Fruit fly (Drosophila melanogaster) whole organism, embryonic: ENCODE results near the gene TTLL4A.

ENCODE experiments used
- CG10147 ChIP-seq: fragments of 200-800 bp; sonication (Bioruptor generic); optimal IDR thresholded peaks from 2 replicates; lab custom pipeline; 2019; ENCODE audit warnings: missing biosample characterization, mild to moderate bottlenecking, missing genetic modification characterization, moderate library complexity
- CG10366 ChIP-seq: fragments of 200-800 bp; sonication (Bioruptor generic); IDR thresholded peaks from 2 replicates; pipeline ENCODE4 v1.3.6; 2022; ENCODE audit warnings: missing biosample characterization, missing genetic modification characterization
- CG11247 ChIP-seq: fragments of 200-800 bp; sonication (Bioruptor generic); IDR thresholded peaks from 2 replicates; pipeline ENCODE4 v1.3.6; 2022; ENCODE audit warnings: missing biosample characterization, missing genetic modification characterization
- CG12659 ChIP-seq: fragments of 200-800 bp; sonication (Bioruptor generic); optimal IDR thresholded peaks from 3 replicates; lab custom pipeline; 2017; ENCODE audit warnings: mild to moderate bottlenecking, missing biosample characterization, missing genetic modification reagents, missing genetic modification characterization
- CG1602 ChIP-seq: fragments of 200-800 bp; sonication (Bioruptor generic); optimal IDR thresholded peaks from 3 replicates; lab custom pipeline; 2016; ENCODE audit warnings: missing biosample characterization, missing genetic modification characterization
- CG16813 ChIP-seq: fragments of 200-800 bp; sonication (Bioruptor generic); IDR thresholded peaks from 3 replicates; pipeline ENCODE4 v1.3.6; 2022; ENCODE audit warnings: missing biosample characterization, missing genetic modification characterization; ENCODE audit not compliant: partially characterized antibody
- CG17912 ChIP-seq: fragments of 200-800 bp; sonication (Bioruptor generic); optimal IDR thresholded peaks from 2 replicates; lab custom pipeline; 2018; ENCODE audit warnings: missing biosample characterization, mild to moderate bottlenecking, missing genetic modification characterization
- CG18262 ChIP-seq: fragments of 200-800 bp; optimal IDR thresholded peaks from 3 replicates; lab custom pipeline; 2019; ENCODE audit warnings: missing biosample characterization, mild to moderate bottlenecking, missing genetic modification characterization, moderate library complexity
- CG2202 ChIP-seq: fragments of 200-800 bp; sonication (Bioruptor generic); optimal IDR thresholded peaks from 2 replicates; lab custom pipeline; 2018; ENCODE audit warnings: missing biosample characterization, mild to moderate bottlenecking, missing genetic modification characterization
- CG2889 ChIP-seq: fragments of 200-800 bp; sonication (Bioruptor generic); IDR thresholded peaks from 3 replicates; pipeline ENCODE4 v1.3.6; 2022; ENCODE audit warnings: missing biosample characterization, missing genetic modification characterization
- CG30403 ChIP-seq: fragments of 200-800 bp; sonication (Bioruptor generic); optimal IDR thresholded peaks from 3 replicates; lab custom pipeline; 2016; ENCODE audit warnings: missing biosample characterization, missing genetic modification characterization
- CG3847 ChIP-seq: fragments of 200-800 bp; sonication (Bioruptor generic); IDR thresholded peaks from 2 replicates; pipeline ENCODE4 v1.3.6; 2022; ENCODE audit warnings: missing biosample characterization, missing genetic modification characterization
- CG5180 ChIP-seq: fragments of 200-800 bp; sonication (Bioruptor generic); optimal IDR thresholded peaks from 3 replicates; lab custom pipeline; 2017; ENCODE audit warnings: missing biosample characterization, missing genetic modification characterization, mild to moderate bottlenecking, moderate library complexity, missing genetic modification reagents
- CG5245 ChIP-seq: fragments of 200-800 bp; sonication (Bioruptor generic); optimal IDR thresholded peaks from 3 replicates; lab custom pipeline; 2016; ENCODE audit warnings: missing biosample characterization, missing genetic modification characterization
- CG7839 ChIP-seq: fragments of 200-800 bp; sonication (Bioruptor generic); optimal IDR thresholded peaks from 3 replicates; lab custom pipeline; 2018; ENCODE audit warnings: missing biosample characterization, mild to moderate bottlenecking, missing genetic modification characterization, moderate library complexity
- CG8089 ChIP-seq: fragments of 200-800 bp; sonication (Bioruptor generic); optimal IDR thresholded peaks from 3 replicates; lab custom pipeline; 2016; ENCODE audit warnings: missing biosample characterization, missing genetic modification characterization
- CG9817 ChIP-seq: fragments of 200-800 bp; sonication (Bioruptor generic); optimal IDR thresholded peaks from 2 replicates; lab custom pipeline; 2018; ENCODE audit warnings: missing biosample characterization, mild to moderate bottlenecking, missing genetic modification characterization, moderate library complexity
- Chrac-16 ChIP-seq: fragments of 200-800 bp; sonication (Bioruptor generic); optimal IDR thresholded peaks from 3 replicates; lab custom pipeline; 2016; ENCODE audit warnings: missing biosample characterization, missing genetic modification characterization
- Deaf1 ChIP-seq: fragments of 200-800 bp; optimal IDR thresholded peaks from 3 replicates; lab custom pipeline; 2019; ENCODE audit warnings: missing biosample characterization, mild to moderate bottlenecking, missing genetic modification characterization, moderate library complexity
- Dfd ChIP-seq, 2 experiments: fragments of >200 bp; optimal IDR thresholded peaks; 2 replicates each; lab custom pipeline; 2017; ENCODE audit warnings: missing biosample characterization in 2 of 2, missing genetic modification characterization in 2 of 2
- Dip2 ChIP-seq: fragments of 200-800 bp; sonication (Bioruptor generic); IDR thresholded peaks from 2 replicates; pipeline ENCODE4 v1.3.6; 2022; ENCODE audit warnings: missing biosample characterization, missing genetic modification characterization
- Dip3 ChIP-seq: fragments of 200-800 bp; sonication (Bioruptor generic); optimal IDR thresholded peaks from 3 replicates; lab custom pipeline; 2016; ENCODE audit warnings: missing biosample characterization, missing genetic modification characterization
- HLH4C ChIP-seq: fragments of 200-800 bp; sonication (Bioruptor generic); IDR thresholded peaks from 3 replicates; pipeline ENCODE4 v1.3.6; 2022; ENCODE audit warnings: missing biosample characterization, missing genetic modification characterization; ENCODE audit not compliant: partially characterized antibody
- Lhr ChIP-seq: fragments of 200-800 bp; sonication (Bioruptor generic); optimal IDR thresholded peaks from 3 replicates; lab custom pipeline; 2017; ENCODE audit warnings: mild to moderate bottlenecking, missing biosample characterization, missing genetic modification reagents, missing genetic modification characterization
- MTF-1 ChIP-seq: fragments of 200-800 bp; sonication (Bioruptor generic); optimal IDR thresholded peaks from 2 replicates; lab custom pipeline; 2018; ENCODE audit warnings: missing biosample characterization, mild to moderate bottlenecking, missing genetic modification characterization, borderline replicate concordance
- Nf-YC ChIP-seq: fragments of 200-800 bp; optimal IDR thresholded peaks from 3 replicates; lab custom pipeline; 2019; ENCODE audit warnings: missing biosample characterization, mild to moderate bottlenecking, missing genetic modification characterization, moderate library complexity
- Ravus ChIP-seq: fragments of 200-800 bp; sonication (Bioruptor generic); IDR thresholded peaks from 2 replicates; pipeline ENCODE4 v1.3.6; 2022; ENCODE audit warnings: missing biosample characterization, missing genetic modification characterization
- Side ChIP-seq: fragments of 200-800 bp; sonication (Bioruptor generic); optimal IDR thresholded peaks from 2 replicates; lab custom pipeline; 2016; ENCODE audit warnings: missing biosample characterization, missing genetic modification characterization
- Xbp1 ChIP-seq: fragments of 200-800 bp; sonication (Bioruptor generic); optimal IDR thresholded peaks from 3 replicates; lab custom pipeline; 2016; ENCODE audit warnings: missing biosample characterization, mild to moderate bottlenecking, missing genetic modification characterization
- ap ChIP-seq: fragments of 200-800 bp; sonication (Bioruptor generic); IDR thresholded peaks from 2 replicates; pipeline ENCODE4 v1.3.6; 2022; ENCODE audit warnings: missing biosample characterization, missing genetic modification characterization
- ase ChIP-seq: fragments of 200-800 bp; sonication (Bioruptor generic); IDR thresholded peaks from 3 replicates; pipeline ENCODE4 v1.3.6; 2022; ENCODE audit warnings: missing biosample characterization, missing genetic modification characterization
- cwo ChIP-seq: fragments of 200-800 bp; sonication (Bioruptor generic); optimal IDR thresholded peaks from 3 replicates; lab custom pipeline; 2017; ENCODE audit warnings: missing biosample characterization, missing genetic modification characterization, mild to moderate bottlenecking, moderate library complexity, missing genetic modification reagents
- dm ChIP-seq: fragments of 200-800 bp; sonication (Bioruptor generic); optimal IDR thresholded peaks from 3 replicates; lab custom pipeline; 2016; ENCODE audit warnings: missing biosample characterization, missing genetic modification characterization
- dmrt11E ChIP-seq: fragments of 200-800 bp; sonication (Bioruptor generic); optimal IDR thresholded peaks from 3 replicates; lab custom pipeline; 2018; ENCODE audit warnings: missing biosample characterization, mild to moderate bottlenecking, missing genetic modification characterization, moderate library complexity
- dmrt99B ChIP-seq: fragments of 200-800 bp; sonication (Bioruptor generic); optimal IDR thresholded peaks from 2 replicates; lab custom pipeline; 2018; ENCODE audit warnings: missing biosample characterization, mild to moderate bottlenecking, missing genetic modification characterization, moderate library complexity
- ems ChIP-seq: fragments of 200-800 bp; sonication (Bioruptor generic); optimal IDR thresholded peaks from 3 replicates; lab custom pipeline; 2016; ENCODE audit warnings: missing biosample characterization, missing genetic modification characterization
- fd96Cb ChIP-seq: fragments of 200-800 bp; sonication (Bioruptor generic); optimal IDR thresholded peaks from 2 replicates; lab custom pipeline; 2018; ENCODE audit warnings: missing biosample characterization, mild to moderate bottlenecking, missing genetic modification characterization, moderate library complexity
- fu2 ChIP-seq: fragments of 200-800 bp; sonication (Bioruptor generic); optimal IDR thresholded peaks from 2 replicates; lab custom pipeline; 2016; ENCODE audit warnings: missing biosample characterization, missing genetic modification characterization
- inv ChIP-seq: fragments of 200-800 bp; sonication (Bioruptor generic); IDR thresholded peaks from 2 replicates; pipeline ENCODE4 v1.3.6; 2022; ENCODE audit warnings: missing biosample characterization, missing genetic modification characterization; ENCODE audit not compliant: partially characterized antibody
- kah ChIP-seq: fragments of 200-800 bp; sonication (Bioruptor generic); optimal IDR thresholded peaks from 2 replicates; lab custom pipeline; 2018; ENCODE audit warnings: missing biosample characterization, mild to moderate bottlenecking, missing genetic modification characterization
- lilli ChIP-seq: fragments of 200-800 bp; sonication (Bioruptor generic); optimal IDR thresholded peaks from 3 replicates; lab custom pipeline; 2016; ENCODE audit warnings: missing biosample characterization, missing genetic modification characterization
- lmd ChIP-seq: fragments of 200-800 bp; sonication (Bioruptor generic); IDR thresholded peaks from 2 replicates; pipeline ENCODE4 v1.3.6; 2022; ENCODE audit warnings: missing biosample characterization, missing genetic modification characterization
- mirr ChIP-seq: fragments of 200-800 bp; sonication (Bioruptor generic); optimal IDR thresholded peaks from 3 replicates; lab custom pipeline; 2018; ENCODE audit warnings: missing biosample characterization, mild to moderate bottlenecking, missing genetic modification characterization
- pita ChIP-seq: fragments of 200-800 bp; sonication (Bioruptor generic); optimal IDR thresholded peaks from 2 replicates; lab custom pipeline; 2017; ENCODE audit warnings: missing biosample characterization, mild to moderate bottlenecking, missing genetic modification characterization
- so ChIP-seq: fragments of 200-800 bp; sonication (Bioruptor generic); IDR thresholded peaks from 3 replicates; pipeline ENCODE4 v1.3.6; 2022; ENCODE audit warnings: missing biosample characterization, missing genetic modification characterization
- sr ChIP-seq: fragments of 200-800 bp; sonication (Bioruptor generic); IDR thresholded peaks from 3 replicates; pipeline ENCODE4 v1.3.6; 2022; ENCODE audit warnings: missing biosample characterization, missing genetic modification characterization
- tin ChIP-seq: fragments of 200-800 bp; sonication (Bioruptor generic); optimal IDR thresholded peaks from 3 replicates; lab custom pipeline; 2016; ENCODE audit warnings: missing biosample characterization, missing genetic modification characterization
- trh ChIP-seq: fragments of 200-800 bp; sonication (Bioruptor generic); optimal IDR thresholded peaks from 2 replicates; lab custom pipeline; 2016; ENCODE audit warnings: missing biosample characterization, missing genetic modification characterization
- vnd ChIP-seq: fragments of 200-800 bp; sonication (Bioruptor generic); IDR thresholded peaks from 3 replicates; pipeline ENCODE4 v1.3.6; 2022; ENCODE audit warnings: missing biosample characterization, missing genetic modification characterization; ENCODE audit not compliant: partially characterized antibody
- zen ChIP-seq: fragments of 200-800 bp; sonication (Bioruptor generic); optimal IDR thresholded peaks from 3 replicates; lab custom pipeline; 2018; ENCODE audit warnings: missing biosample characterization, mild to moderate bottlenecking, missing genetic modification characterization, moderate library complexity
- zfh2 ChIP-seq: fragments of 200-800 bp; sonication (Bioruptor generic); optimal IDR thresholded peaks from 2 replicates; lab custom pipeline; 2016; ENCODE audit warnings: missing biosample characterization, missing genetic modification characterization

TTLL4A gene

DNA sequence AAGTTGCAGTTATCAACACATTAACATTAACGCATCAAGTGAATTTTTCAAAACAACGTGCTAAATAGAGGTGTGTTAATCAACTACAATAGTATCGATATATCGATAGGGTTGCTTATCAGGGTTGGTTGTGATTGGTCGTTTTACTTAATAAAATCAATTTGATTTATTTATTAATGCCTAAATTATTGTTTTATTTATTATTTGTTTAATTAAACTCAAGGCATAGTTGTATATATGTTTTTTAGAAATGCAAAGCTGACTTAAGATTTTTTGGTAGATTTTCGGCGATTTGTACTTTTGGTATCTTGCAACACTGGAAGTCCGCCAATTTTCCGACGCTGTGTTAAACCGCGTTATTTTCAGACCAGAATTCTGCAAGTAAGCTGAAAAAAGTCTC, 21.8 kb downstream of the TTLL4A start, which contains the start of the genes Art8 and dUTPase (continued):
- TF ChIP-seq Dfd (GFP tag; optimal IDR thresholded peaks at IDR 0.05; lab: Kevin White, UChicago): no peak
- peak; percentile 79 for TF ChIP-seq Xbp1 (GFP tag; lab: Kevin White, UChicago)
- TF ChIP-seq dmrt11E (tag; lab: Kevin White, UChicago): peak; percentile 68
- no peak for TF ChIP-seq CG17912 (GFP tag; lab: Kevin White, UChicago)
- peak; percentile 85 for TF ChIP-seq CG16813 (GFP tag; lab: Robert Waterston, UW)
- TF ChIP-seq Ravus: no peak
- TF ChIP-seq ems (GFP tag; lab: Kevin White, UChicago): no peak
- peak; percentile 71 for TF ChIP-seq CG9817 (tag; lab: Kevin White, UChicago)
- no peak for TF ChIP-seq Deaf1
- no peak for TF ChIP-seq pita (GFP tag; lab: Kevin White, UChicago)
- TF ChIP-seq CG8089 (GFP tag; lab: Kevin White, UChicago): no peak
- TF ChIP-seq Dip3 (GFP tag; lab: Kevin White, UChicago): no peak
- peak; percentile 83 for TF ChIP-seq CG3847
- TF ChIP-seq MTF-1 (GFP tag; lab: Kevin White, UChicago): no peak
- peak; percentile 90 for TF ChIP-seq CG12659 (GFP tag; lab: Kevin White, UChicago)
- peak; percentile 74 for TF ChIP-seq Chrac-16
- no peak for TF ChIP-seq cwo (GFP tag; lab: Kevin White, UChicago)
- TF ChIP-seq sr (GFP tag; lab: Robert Waterston, UW): no peak
- peak; percentile 4 for TF ChIP-seq trh (GFP tag; lab: Kevin White, UChicago)
- TF ChIP-seq Nf-YC (tag; lab: Kevin White, UChicago): peak; percentile 91
- TF ChIP-seq tin (GFP tag; lab: Kevin White, UChicago): peak; percentile 77
- TF ChIP-seq Dip2 (GFP tag; lab: Robert Waterston, UW): no peak
- TF ChIP-seq CG5245 (GFP tag; lab: Kevin White, UChicago): peak; percentile 49
- TF ChIP-seq CG30403 (GFP tag; lab: Kevin White, UChicago): peak; percentile 87
- TF ChIP-seq Lhr (GFP tag; lab: Kevin White, UChicago): peak; percentile 53
- TF ChIP-seq so: no peak
- TF ChIP-seq lmd (GFP tag; lab: Robert Waterston, UW): peak; percentile 61
- TF ChIP-seq ap: peak; percentile 22; the same call in 1 of the 2 replicates
- peak; percentile 84 for TF ChIP-seq lilli (GFP tag; lab: Kevin White, UChicago)
- TF ChIP-seq CG18262 (tag; lab: Kevin White, UChicago): peak; percentile 75
- no peak for TF ChIP-seq Side
- peak; percentile 34 for TF ChIP-seq fd96Cb (tag; lab: Kevin White, UChicago)
- TF ChIP-seq ase (GFP tag; lab: Robert Waterston, UW): peak; percentile 60; the same call in 2 of the 3 replicates
- peak; percentile 53 for TF ChIP-seq zfh2 (GFP tag; lab: Kevin White, UChicago)
- 0 out of 3 replicates have a peak, but pooled peaks have one; percentile 46 for TF ChIP-seq CG2889 (GFP tag; lab: Robert Waterston, UW)
- peak; percentile 63 for TF ChIP-seq dm (GFP tag; lab: Kevin White, UChicago)
- TF ChIP-seq fu2 (GFP tag; lab: Kevin White, UChicago): no peak
- peak; percentile 42 for TF ChIP-seq CG10366 (GFP tag; lab: Robert Waterston, UW)
- TF ChIP-seq zen (tag; lab: Kevin White, UChicago): peak; percentile 82
- TF ChIP-seq HLH4C (GFP tag; lab: Robert Waterston, UW): peak; percentile 83
- TF ChIP-seq kah (GFP tag; lab: Kevin White, UChicago): no peak
- peak; percentile 49 for TF ChIP-seq CG2202 (tag; lab: Kevin White, UChicago)
- no peak for TF ChIP-seq CG5180 (GFP tag; lab: Kevin White, UChicago)
- TF ChIP-seq CG7839: peak; percentile 66
- TF ChIP-seq CG11247 (GFP tag; lab: Robert Waterston, UW): peak; percentile 65
- peak; percentile 74 for TF ChIP-seq CG1602 (GFP tag; lab: Kevin White, UChicago)
- peak; percentile 68 for TF ChIP-seq vnd (GFP tag; lab: Robert Waterston, UW)
- TF ChIP-seq dmrt99B (tag; lab: Kevin White, UChicago): no peak
- no peak for TF ChIP-seq CG10147 (GFP tag; lab: Kevin White, UChicago)
- no peak for TF ChIP-seq mirr (GFP tag; lab: Kevin White, UChicago)
- TF ChIP-seq inv (GFP tag; lab: Robert Waterston, UW): peak; percentile 77
